Fruit fly (Drosophila melanogaster) whole organism, prepupa: ENCODE measurements around the gene east.
A peak's percentile ranks its signal among the peaks of the same experiment; 100 is the strongest.

Source experiments
- Blimp-1 ChIP-seq: fragments of 200-800 bp; sonication (Bioruptor generic); optimal IDR thresholded peaks from 3 replicates; lab custom pipeline; 2017; ENCODE audit warnings: missing biosample characterization, missing genetic modification characterization, mild to moderate bottlenecking, moderate library complexity, missing genetic modification reagents
- CG10631 ChIP-seq: fragments of 200-800 bp; sonication (Bioruptor generic); optimal IDR thresholded peaks from 2 replicates; lab custom pipeline; 2016; ENCODE audit warnings: missing biosample characterization, missing genetic modification characterization
- CG10669 ChIP-seq: fragments of 200-800 bp; sonication (Bioruptor generic); optimal IDR thresholded peaks from 3 replicates; lab custom pipeline; 2018; ENCODE audit warnings: missing biosample characterization, mild to moderate bottlenecking, missing genetic modification characterization, moderate library complexity
- CG11294 ChIP-seq: fragments of 200-800 bp; sonication (Bioruptor generic); IDR thresholded peaks from 2 replicates; pipeline ENCODE4 v1.3.6; 2022; ENCODE audit warnings: missing biosample characterization, missing genetic modification characterization
- CG11902 ChIP-seq: fragments of 200-800 bp; sonication (Bioruptor generic); optimal IDR thresholded peaks from 3 replicates; lab custom pipeline; 2016; ENCODE audit warnings: missing biosample characterization, missing genetic modification characterization
- CG15336 ChIP-seq: fragments of 200-800 bp; sonication (Bioruptor generic); IDR thresholded peaks from 2 replicates; pipeline ENCODE4 v1.3.6; 2022; ENCODE audit warnings: missing biosample characterization, missing genetic modification characterization
- CG1621 ChIP-seq: fragments of 200-800 bp; sonication (Bioruptor generic); optimal IDR thresholded peaks from 3 replicates; lab custom pipeline; 2018; ENCODE audit warnings: missing biosample characterization, mild to moderate bottlenecking, missing genetic modification characterization
- CG16779 ChIP-seq: fragments of 200-800 bp; sonication (Bioruptor generic); optimal IDR thresholded peaks from 3 replicates; lab custom pipeline; 2017; ENCODE audit warnings: missing biosample characterization, mild to moderate bottlenecking, missing genetic modification characterization
- CG3032 ChIP-seq: fragments of 200-800 bp; optimal IDR thresholded peaks from 2 replicates; lab custom pipeline; 2019; ENCODE audit warnings: missing biosample characterization, mild to moderate bottlenecking, missing genetic modification characterization, moderate library complexity
- CG31627 ChIP-seq: fragments of 200-800 bp; sonication (Bioruptor generic); optimal IDR thresholded peaks from 3 replicates; lab custom pipeline; 2016; ENCODE audit warnings: missing biosample characterization, missing genetic modification characterization
- CG32006 ChIP-seq: fragments of 200-800 bp; sonication (Bioruptor generic); optimal IDR thresholded peaks from 3 replicates; lab custom pipeline; 2017; ENCODE audit warnings: missing biosample characterization, mild to moderate bottlenecking, missing genetic modification characterization
- CG34406 ChIP-seq: fragments of 200-800 bp; sonication (Bioruptor generic); optimal IDR thresholded peaks from 3 replicates; lab custom pipeline; 2016; ENCODE audit warnings: missing biosample characterization, missing genetic modification characterization
- CG3919 ChIP-seq: fragments of 200-800 bp; sonication (Bioruptor generic); optimal IDR thresholded peaks from 3 replicates; lab custom pipeline; 2016; ENCODE audit warnings: missing biosample characterization, missing genetic modification characterization
- CG4318 ChIP-seq: fragments of 200-800 bp; sonication (Bioruptor generic); optimal IDR thresholded peaks from 3 replicates; lab custom pipeline; 2017; ENCODE audit warnings: missing biosample characterization, mild to moderate bottlenecking, missing genetic modification characterization
- CG6792 ChIP-seq: fragments of 200-800 bp; sonication (Bioruptor generic); optimal IDR thresholded peaks from 3 replicates; lab custom pipeline; 2016; ENCODE audit warnings: missing biosample characterization, missing genetic modification characterization
- CG6854 ChIP-seq: fragments of 200-800 bp; sonication (Bioruptor generic); optimal IDR thresholded peaks from 2 replicates; lab custom pipeline; 2017; ENCODE audit warnings: missing biosample characterization, mild to moderate bottlenecking, missing genetic modification characterization
- CG7368 ChIP-seq: fragments of 200-800 bp; sonication (Bioruptor generic); optimal IDR thresholded peaks from 3 replicates; lab custom pipeline; 2016; ENCODE audit warnings: missing biosample characterization, missing genetic modification characterization
- CG8319 ChIP-seq: fragments of 200-800 bp; sonication (Bioruptor generic); optimal IDR thresholded peaks from 3 replicates; lab custom pipeline; 2016; ENCODE audit warnings: missing biosample characterization, missing genetic modification characterization
- CG8632 ChIP-seq: fragments of 200-800 bp; sonication (Bioruptor generic); optimal IDR thresholded peaks from 3 replicates; lab custom pipeline; 2016; ENCODE audit warnings: missing biosample characterization, missing genetic modification characterization
- CG9139 ChIP-seq: fragments of 200-800 bp; sonication (Bioruptor generic); optimal IDR thresholded peaks from 3 replicates; lab custom pipeline; 2017; ENCODE audit warnings: missing biosample characterization, mild to moderate bottlenecking, missing genetic modification characterization
- Eip75B ChIP-seq: fragments of 200-800 bp; sonication (Bioruptor generic); optimal IDR thresholded peaks from 3 replicates; lab custom pipeline; 2016; ENCODE audit warnings: missing biosample characterization, missing genetic modification characterization
- Eip78C ChIP-seq: fragments of 200-800 bp; sonication (Bioruptor generic); peaks from one replicate; lab custom pipeline; 2016; ENCODE audit warnings: missing biosample characterization, missing genetic modification characterization
- Ets96B ChIP-seq: fragments of 200-800 bp; optimal IDR thresholded peaks from 2 replicates; lab custom pipeline; 2019; ENCODE audit warnings: missing biosample characterization, mild to moderate bottlenecking, missing genetic modification characterization, moderate library complexity
- Gug ChIP-seq: fragments of 200-800 bp; sonication (Bioruptor generic); IDR thresholded peaks from 2 replicates; pipeline ENCODE4 v1.3.6; 2022; ENCODE audit warnings: missing biosample characterization, missing genetic modification characterization
- Hr38 ChIP-seq: sonication (Bioruptor generic); optimal IDR thresholded peaks from 2 replicates; lab custom pipeline; 2016; ENCODE audit warnings: missing biosample characterization, missing genetic modification characterization
- Lpt ChIP-seq: fragments of 200-800 bp; sonication (Bioruptor generic); optimal IDR thresholded peaks from 3 replicates; lab custom pipeline; 2016; ENCODE audit warnings: missing biosample characterization, missing genetic modification characterization
- Met ChIP-seq: fragments of 200-800 bp; sonication (Bioruptor generic); optimal IDR thresholded peaks from 3 replicates; lab custom pipeline; 2016; ENCODE audit warnings: missing biosample characterization, missing genetic modification characterization
- Smox ChIP-seq: fragments of 200-800 bp; sonication (Bioruptor generic); optimal IDR thresholded peaks from 3 replicates; lab custom pipeline; 2016; ENCODE audit warnings: missing biosample characterization, missing genetic modification characterization
- Sox102F ChIP-seq: fragments of 200-800 bp; sonication (Bioruptor generic); optimal IDR thresholded peaks from 2 replicates; lab custom pipeline; 2016; ENCODE audit warnings: missing biosample characterization, mild to moderate bottlenecking, missing genetic modification characterization
- Sox15 ChIP-seq: fragments of 200-800 bp; sonication (Bioruptor generic); optimal IDR thresholded peaks from 3 replicates; lab custom pipeline; 2016; ENCODE audit warnings: missing biosample characterization, missing genetic modification characterization
- achi ChIP-seq: fragments of 200-800 bp; sonication (Bioruptor generic); optimal IDR thresholded peaks from 3 replicates; lab custom pipeline; 2016; ENCODE audit warnings: missing biosample characterization, missing genetic modification characterization
- acj6 ChIP-seq: fragments of 200-800 bp; sonication (Bioruptor generic); optimal IDR thresholded peaks from 3 replicates; lab custom pipeline; 2016; ENCODE audit warnings: missing biosample characterization, missing genetic modification characterization
- cyc ChIP-seq: fragments of 200-800 bp; sonication (Bioruptor generic); optimal IDR thresholded peaks from 3 replicates; lab custom pipeline; 2016; ENCODE audit warnings: missing biosample characterization, missing genetic modification characterization
- dac ChIP-seq: fragments of 200-800 bp; sonication (Bioruptor generic); optimal IDR thresholded peaks from 2 replicates; lab custom pipeline; 2017; ENCODE audit warnings: missing biosample characterization, mild to moderate bottlenecking, missing genetic modification characterization
- dsx ChIP-seq: fragments of 200-800 bp; optimal IDR thresholded peaks from 3 replicates; lab custom pipeline; 2019; ENCODE audit warnings: missing biosample characterization, mild to moderate bottlenecking, missing genetic modification characterization, moderate library complexity; ENCODE audit not compliant: poor library complexity, severe bottlenecking
- eg ChIP-seq: fragments of 200-800 bp; sonication (Bioruptor generic); IDR thresholded peaks from 3 replicates; pipeline ENCODE4 v1.3.6; 2022; ENCODE audit warnings: missing biosample characterization, missing genetic modification characterization
- esn ChIP-seq: fragments of 200-800 bp; sonication (Bioruptor generic); optimal IDR thresholded peaks from 2 replicates; lab custom pipeline; 2016; ENCODE audit warnings: missing biosample characterization, mild to moderate bottlenecking, missing genetic modification characterization, moderate library complexity
- fd59A ChIP-seq: fragments of 200-800 bp; sonication (Bioruptor generic); optimal IDR thresholded peaks from 2 replicates; lab custom pipeline; 2017; ENCODE audit warnings: missing biosample characterization, mild to moderate bottlenecking, missing genetic modification characterization, missing genetic modification reagents
- fd85E ChIP-seq: fragments of 200-800 bp; sonication (Bioruptor generic); optimal IDR thresholded peaks from 3 replicates; lab custom pipeline; 2016; ENCODE audit warnings: missing biosample characterization, missing genetic modification characterization
- fkh ChIP-seq: fragments of 200-800 bp; sonication (Bioruptor generic); optimal IDR thresholded peaks from 3 replicates; lab custom pipeline; 2017; ENCODE audit warnings: missing biosample characterization, mild to moderate bottlenecking, missing genetic modification characterization, moderate library complexity
- lz ChIP-seq: fragments of 200-800 bp; sonication (Bioruptor generic); optimal IDR thresholded peaks from 3 replicates; lab custom pipeline; 2016; ENCODE audit warnings: missing biosample characterization, missing genetic modification characterization
- pdm3 ChIP-seq: fragments of 200-800 bp; sonication (Bioruptor generic); optimal IDR thresholded peaks from 3 replicates; lab custom pipeline; 2016; ENCODE audit warnings: missing biosample characterization, missing genetic modification characterization
- salr ChIP-seq, 2 experiments: fragments of 200-800 bp; sonication (Bioruptor generic); optimal IDR thresholded peaks; 3 replicates each; lab custom pipeline; 2016 to 2018; ENCODE audit warnings: missing biosample characterization in 2 of 2, missing genetic modification characterization in 2 of 2, mild to moderate bottlenecking in 1 of 2
- ss ChIP-seq, 2 experiments: fragments of 200-800 bp; sonication (Bioruptor generic); optimal IDR thresholded peaks; 2 replicates in 1 of 2; 3 replicates in 1 of 2; lab custom pipeline; 2017 to 2018; ENCODE audit warnings: mild to moderate bottlenecking in 2 of 2, missing biosample characterization in 2 of 2, missing genetic modification characterization in 2 of 2, moderate library complexity in 1 of 2
- svp ChIP-seq: fragments of 200-800 bp; sonication (Bioruptor generic); peaks from one replicate; lab custom pipeline; 2016; ENCODE audit warnings: missing biosample characterization, missing genetic modification characterization
- vri ChIP-seq: fragments of 200-800 bp; sonication (Bioruptor generic); optimal IDR thresholded peaks from 3 replicates; lab custom pipeline; 2016; ENCODE audit warnings: missing biosample characterization, mild to moderate bottlenecking, missing genetic modification characterization

The east gene

DNA sequence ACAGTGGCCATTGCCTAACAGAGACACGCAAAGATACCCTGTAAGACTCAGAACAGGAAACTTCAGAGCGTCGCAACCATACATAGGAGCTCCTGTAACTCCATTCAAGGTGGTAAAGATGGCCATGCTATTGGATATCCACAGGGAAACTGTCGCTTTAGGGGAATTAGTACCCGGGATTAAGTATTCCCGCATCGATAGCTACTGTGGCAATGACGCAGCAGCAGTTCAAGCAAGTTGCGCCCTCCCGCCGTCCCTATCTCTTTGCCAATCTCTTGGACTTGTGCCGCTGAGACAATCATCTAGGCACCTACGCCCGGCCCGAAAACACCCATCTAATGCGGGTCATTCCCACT is 60.0 kb downstream of the east start (continued):
- TF ChIP-seq Lpt (GFP tag; lab: Kevin White, UChicago) (peak; percentile 43), Gug (GFP tag; lab: Robert Waterston, UW) (peak; percentile 62), CG15336 (GFP tag; lab: Robert Waterston, UW) (peak; percentile 73), dsx (GFP tag; lab: Kevin White, UChicago) (no peak), CG34406 (GFP tag; lab: Kevin White, UChicago) (no peak), lz (GFP tag; lab: Kevin White, UChicago) (peak; percentile 2), vri (GFP tag; lab: Kevin White, UChicago) (no peak), CG9139 (peak; percentile 20), Sox15 (GFP tag; lab: Kevin White, UChicago) (no peak), CG6792 (GFP tag; lab: Kevin White, UChicago) (no peak), CG4318 (GFP tag; lab: Kevin White, UChicago) (no peak), ss (GFP tag; optimal IDR thresholded peaks at IDR 0.05; lab: Kevin White, UChicago) (peak in 1 of 2 experiments; percentile 46), Eip78C (peak; percentile 67), CG8319 (GFP tag; lab: Kevin White, UChicago) (peak; percentile 5), CG10669 (peak; percentile 38), CG11902 (GFP tag; lab: Kevin White, UChicago) (no peak), esn (GFP tag; lab: Kevin White, UChicago) (peak; percentile 12), Met (GFP tag; lab: Kevin White, UChicago) (no peak), acj6 (GFP tag; lab: Kevin White, UChicago) (peak; percentile 36), Smox (no peak), Ets96B (tag; lab: Kevin White, UChicago) (peak; percentile 22), CG6854 (GFP tag; lab: Kevin White, UChicago) (no peak), CG10631 (GFP tag; lab: Kevin White, UChicago) (peak; percentile 43), Sox102F (GFP tag; lab: Kevin White, UChicago) (no peak), Hr38 (no peak), CG16779 (tag; lab: Kevin White, UChicago) (no peak), fd59A (GFP tag; lab: Kevin White, UChicago) (no peak), eg (GFP tag; lab: Robert Waterston, UW) (peak; percentile 82), CG11294 (GFP tag; lab: Robert Waterston, UW) (no peak), pdm3 (GFP tag; lab: Kevin White, UChicago) (peak; percentile 34), svp (GFP tag; lab: Kevin White, UChicago) (peak; percentile 82), Eip75B (GFP tag; lab: Kevin White, UChicago) (peak; percentile 47), CG7368 (GFP tag; lab: Kevin White, UChicago) (peak; percentile 50), CG31627 (GFP tag; lab: Kevin White, UChicago) (peak; percentile 23), dac (GFP tag; lab: Kevin White, UChicago) (peak; percentile 30), fkh (no peak)

DNA sequence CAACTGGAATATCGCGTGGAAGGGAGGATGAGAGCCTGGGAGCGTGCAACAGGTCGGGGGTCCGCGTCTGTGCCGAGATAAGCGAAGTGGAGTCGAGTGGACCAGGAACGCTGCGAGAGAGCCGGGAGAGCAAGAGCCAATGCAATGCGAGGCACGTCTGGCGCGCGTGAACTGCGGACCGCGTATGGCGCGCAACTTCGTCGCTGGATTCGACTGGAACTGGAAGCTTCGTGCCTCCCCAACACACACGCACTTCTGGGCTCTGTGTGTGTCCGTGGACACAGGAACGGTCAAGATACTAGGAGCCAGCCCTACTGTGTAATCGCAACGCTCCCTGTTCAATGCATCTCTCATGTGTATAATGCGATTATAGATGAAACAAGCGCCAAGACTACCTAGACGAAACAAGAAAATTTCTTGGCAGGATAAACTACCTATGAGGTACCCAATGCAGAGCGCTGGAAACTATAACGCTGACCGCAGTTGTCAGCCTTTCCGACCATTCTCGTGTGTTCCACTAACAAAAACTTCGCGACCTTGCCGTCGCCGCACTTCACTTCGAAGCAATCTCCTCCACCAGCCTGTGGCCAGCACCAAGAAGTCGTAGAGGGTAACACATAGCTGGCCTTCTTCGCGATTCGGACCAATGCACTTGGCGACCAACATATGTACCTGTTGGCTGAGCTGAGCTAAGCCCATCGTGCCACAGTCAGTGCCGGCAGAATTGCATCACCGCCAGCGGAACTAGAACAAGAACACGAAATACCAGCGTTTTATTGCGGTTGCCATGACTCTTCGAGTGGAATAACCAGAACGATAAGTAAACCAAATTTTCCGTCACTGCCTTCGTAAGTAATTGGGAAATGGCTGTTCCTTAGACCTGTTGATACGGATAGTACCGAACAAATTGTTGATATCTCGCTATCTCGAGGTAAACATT is 61.5 kb downstream of the east start, which contains the start of gene Rtca:
Gene Rtca (plus strand): TSS at position 536 of the 940 bp plus-strand sequence.
- TF ChIP-seq fd59A (GFP tag; lab: Kevin White, UChicago) = peak; percentile 87
- TF ChIP-seq Eip78C = peak; percentile 97
- TF ChIP-seq eg (GFP tag; lab: Robert Waterston, UW) = peak; percentile 90
- peak; percentile 93 for TF ChIP-seq CG32006 (GFP tag; lab: Kevin White, UChicago)
- peak; percentile 89 for TF ChIP-seq cyc
- peak; percentile 76 to 81 for TF ChIP-seq salr (GFP tag; optimal IDR thresholded peaks at IDR 0.05; lab: Kevin White, UChicago)
- TF ChIP-seq dsx (GFP tag; lab: Kevin White, UChicago) = peak; percentile 77
- peak; percentile 91 for TF ChIP-seq CG6792 (GFP tag; lab: Kevin White, UChicago)
- peak; percentile 86 for TF ChIP-seq CG8632 (GFP tag; lab: Kevin White, UChicago)
- TF ChIP-seq esn (GFP tag; lab: Kevin White, UChicago) = peak; percentile 92
- peak; percentile 88 for TF ChIP-seq CG1621
- TF ChIP-seq dac (GFP tag; lab: Kevin White, UChicago) = peak; percentile 76
- TF ChIP-seq Met (GFP tag; lab: Kevin White, UChicago) = peak; percentile 93
- peak; percentile 98 for TF ChIP-seq svp (GFP tag; lab: Kevin White, UChicago)
- peak; percentile 89 for TF ChIP-seq fd85E
- peak; percentile 90 for TF ChIP-seq pdm3 (GFP tag; lab: Kevin White, UChicago)
- TF ChIP-seq CG3032 (tag; lab: Kevin White, UChicago) = peak; percentile 86
- TF ChIP-seq CG3919 = peak; percentile 88
- TF ChIP-seq achi = peak; percentile 86
- TF ChIP-seq CG8319 (GFP tag; lab: Kevin White, UChicago) = peak; percentile 83
- peak; percentile 82 for TF ChIP-seq CG9139
- TF ChIP-seq lz (GFP tag; lab: Kevin White, UChicago) = peak; percentile 89
- TF ChIP-seq Blimp-1 = peak; percentile 65
- TF ChIP-seq CG7368 (GFP tag; lab: Kevin White, UChicago) = peak; percentile 90
- TF ChIP-seq CG15336 (GFP tag; lab: Robert Waterston, UW) = peak; percentile 86
- TF ChIP-seq Smox = peak; percentile 86
